Worm (Caenorhabditis elegans) whole organism, L4/young adult: ENCODE measurements around the gene gsp-1.

Source experiments
- W03F9.2 ChIP-seq: fragments of 150-350 bp; optimal IDR thresholded peaks from 2 replicates; lab custom pipeline; 2014; ENCODE audit warnings: missing biosample characterization, missing genetic modification characterization
- dao-5 ChIP-seq: sonication (generic microtip); optimal IDR thresholded peaks from 2 replicates; lab custom pipeline; 2016; ENCODE audit warnings: missing genotype, missing genetic modification characterization, moderate library complexity, missing compliant biosample characterization
- him-1 ChIP-seq: sonication (generic microtip); optimal IDR thresholded peaks from 2 replicates; lab custom pipeline; 2016; ENCODE audit warnings: missing genotype, missing genetic modification reagents, missing genetic modification characterization, missing compliant biosample characterization

DNA sequence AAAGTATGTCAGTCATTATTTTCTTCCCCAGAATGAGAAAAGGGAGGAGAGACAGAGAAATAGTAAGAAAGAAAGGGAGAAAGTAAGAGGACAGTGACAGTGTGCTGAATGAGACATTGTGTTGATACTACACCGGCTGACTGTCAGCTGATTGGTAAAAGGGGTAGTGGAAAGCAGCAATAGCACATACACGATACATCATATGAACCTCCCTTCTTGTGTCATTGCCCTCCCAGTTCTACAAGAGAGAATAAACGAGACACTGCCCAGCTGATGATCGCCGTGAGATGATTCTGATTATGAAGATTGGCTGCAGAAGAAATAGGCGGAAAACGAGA lies 37.6 kb downstream of the gsp-1 start:
- TF ChIP-seq him-1 (tag; lab: Kevin White, UChicago) = no peak
- peak; percentile 11 for TF ChIP-seq W03F9.2 (tag; lab: Kevin White, UChicago)
- TF ChIP-seq dao-5 (tag; lab: Kevin White, UChicago) = no peak
